Fruit fly (Drosophila melanogaster) whole organism, embryonic: ENCODE measurements around the gene Gr5a.

ENCODE experiments used
- Adf1 ChIP-seq: fragments of 200-800 bp; sonication (Bioruptor generic); IDR thresholded peaks from 2 replicates; pipeline ENCODE4 v1.3.6; 2022; ENCODE audit warnings: missing biosample characterization, missing genetic modification characterization
- Atf3 ChIP-seq: fragments of 200-800 bp; sonication (Bioruptor generic); optimal IDR thresholded peaks from 3 replicates; lab custom pipeline; 2016; ENCODE audit warnings: missing biosample characterization, missing genetic modification characterization
- CG10543 ChIP-seq: fragments of 200-800 bp; sonication (Bioruptor generic); optimal IDR thresholded peaks from 3 replicates; lab custom pipeline; 2017; ENCODE audit warnings: missing biosample characterization, mild to moderate bottlenecking, missing genetic modification characterization, moderate library complexity
- CG10565 ChIP-seq: fragments of 200-800 bp; sonication (Bioruptor generic); optimal IDR thresholded peaks from 3 replicates; lab custom pipeline; 2016; ENCODE audit warnings: missing biosample characterization, mild to moderate bottlenecking, missing genetic modification characterization
- CG11723 ChIP-seq: fragments of 200-800 bp; sonication (Bioruptor generic); optimal IDR thresholded peaks from 2 replicates; lab custom pipeline; 2017; ENCODE audit warnings: missing biosample characterization, mild to moderate bottlenecking, missing genetic modification characterization
- CG12071 ChIP-seq: fragments of 200-800 bp; sonication (Bioruptor generic); optimal IDR thresholded peaks from 3 replicates; lab custom pipeline; 2018; ENCODE audit warnings: missing biosample characterization, mild to moderate bottlenecking, missing genetic modification characterization
- CG12219 ChIP-seq: fragments of 200-800 bp; sonication (Bioruptor generic); optimal IDR thresholded peaks from 3 replicates; lab custom pipeline; 2018; ENCODE audit warnings: missing biosample characterization, mild to moderate bottlenecking, missing genetic modification characterization
- CG15514 ChIP-seq: fragments of 200-800 bp; sonication (Bioruptor generic); optimal IDR thresholded peaks from 3 replicates; lab custom pipeline; 2017; ENCODE audit warnings: missing biosample characterization, missing genetic modification characterization, mild to moderate bottlenecking, moderate library complexity, missing genetic modification reagents
- CG15696 ChIP-seq: fragments of 200-800 bp; sonication (Bioruptor generic); optimal IDR thresholded peaks from 2 replicates; lab custom pipeline; 2019; ENCODE audit warnings: missing biosample characterization, mild to moderate bottlenecking, missing genetic modification characterization, moderate library complexity
- CG17359 ChIP-seq: fragments of 200-800 bp; sonication (Bioruptor generic); optimal IDR thresholded peaks from 3 replicates; lab custom pipeline; 2018; ENCODE audit warnings: missing biosample characterization, mild to moderate bottlenecking, missing genetic modification characterization, moderate library complexity
- CG17829 ChIP-seq: fragments of 200-800 bp; optimal IDR thresholded peaks from 2 replicates; lab custom pipeline; 2019; ENCODE audit warnings: missing biosample characterization, mild to moderate bottlenecking, missing genetic modification characterization, moderate library complexity
- CG17912 ChIP-seq: fragments of 200-800 bp; sonication (Bioruptor generic); optimal IDR thresholded peaks from 2 replicates; lab custom pipeline; 2018; ENCODE audit warnings: missing biosample characterization, mild to moderate bottlenecking, missing genetic modification characterization
- CG2202 ChIP-seq: fragments of 200-800 bp; sonication (Bioruptor generic); optimal IDR thresholded peaks from 2 replicates; lab custom pipeline; 2018; ENCODE audit warnings: missing biosample characterization, mild to moderate bottlenecking, missing genetic modification characterization
- CG2678 ChIP-seq: fragments of 200-800 bp; sonication (Bioruptor generic); optimal IDR thresholded peaks from 3 replicates; lab custom pipeline; 2019; ENCODE audit warnings: missing biosample characterization, mild to moderate bottlenecking, missing genetic modification characterization, moderate library complexity
- CG31224 ChIP-seq: fragments of 200-800 bp; sonication (Bioruptor generic); IDR thresholded peaks from 2 replicates; pipeline ENCODE4 v1.3.6; 2022; ENCODE audit warnings: missing biosample characterization, missing genetic modification characterization
- CG31441 ChIP-seq: fragments of 200-800 bp; sonication (Bioruptor generic); IDR thresholded peaks from 2 replicates; pipeline ENCODE4 v1.3.6; 2022; ENCODE audit warnings: missing biosample characterization, missing genetic modification characterization
- CG3281 ChIP-seq: fragments of 200-800 bp; sonication (Bioruptor generic); optimal IDR thresholded peaks from 3 replicates; lab custom pipeline; 2017; ENCODE audit warnings: missing biosample characterization, mild to moderate bottlenecking, missing genetic modification characterization
- CG33557 ChIP-seq: fragments of 200-800 bp; sonication (Bioruptor generic); optimal IDR thresholded peaks from 2 replicates; lab custom pipeline; 2019; ENCODE audit warnings: missing biosample characterization, mild to moderate bottlenecking, missing genetic modification characterization, moderate library complexity
- CG3995 ChIP-seq: fragments of 200-800 bp; sonication (Bioruptor generic); optimal IDR thresholded peaks from 3 replicates; lab custom pipeline; 2016; ENCODE audit warnings: missing biosample characterization, missing genetic modification characterization
- CG4328 ChIP-seq: fragments of 200-800 bp; sonication (Bioruptor generic); optimal IDR thresholded peaks from 3 replicates; lab custom pipeline; 2017; ENCODE audit warnings: missing biosample characterization, missing genetic modification reagents, missing genetic modification characterization
- CG7271 ChIP-seq: fragments of 200-800 bp; sonication (Bioruptor generic); optimal IDR thresholded peaks from 2 replicates; lab custom pipeline; 2018; ENCODE audit warnings: missing biosample characterization, mild to moderate bottlenecking, missing genetic modification characterization, moderate library complexity
- CG8924 ChIP-seq: fragments of 200-800 bp; optimal IDR thresholded peaks from 3 replicates; lab custom pipeline; 2019; ENCODE audit warnings: missing biosample characterization, mild to moderate bottlenecking, missing genetic modification characterization, moderate library complexity
- Dek ChIP-seq: fragments of 200-800 bp; sonication (Bioruptor generic); optimal IDR thresholded peaks from 3 replicates; lab custom pipeline; 2019; ENCODE audit warnings: missing biosample characterization, mild to moderate bottlenecking, missing genetic modification characterization, moderate library complexity
- Dref ChIP-seq: fragments of 200-800 bp; sonication (Bioruptor generic); IDR thresholded peaks from 2 replicates; pipeline ENCODE4 v1.3.6; 2022; ENCODE audit warnings: missing biosample characterization, missing genetic modification characterization
- Eip74EF ChIP-seq, 2 experiments: fragments of 200-800 bp in 1 of 2; fragments of >200 bp in 1 of 2; sonication (Bioruptor generic) in 1 of 2; optimal IDR thresholded peaks; 2 replicates each; lab custom pipeline; 2017 to 2019; ENCODE audit warnings: missing biosample characterization in 2 of 2, missing genetic modification characterization in 2 of 2, mild to moderate bottlenecking in 1 of 2, moderate library complexity in 1 of 2
- Fer1 ChIP-seq: fragments of 200-800 bp; sonication (Bioruptor generic); optimal IDR thresholded peaks from 2 replicates; lab custom pipeline; 2017; ENCODE audit warnings: missing biosample characterization, mild to moderate bottlenecking, missing genetic modification characterization
- Opbp ChIP-seq: fragments of 200-800 bp; sonication (Bioruptor generic); IDR thresholded peaks from 3 replicates; pipeline ENCODE4 v1.3.6; 2022; ENCODE audit warnings: missing biosample characterization, missing genetic modification characterization; ENCODE audit not compliant: partially characterized antibody
- Sin3A ChIP-seq: fragments of >200 bp; optimal IDR thresholded peaks from 2 replicates; lab custom pipeline; 2018
- amos ChIP-seq: fragments of 200-800 bp; sonication (Bioruptor generic); IDR thresholded peaks from 2 replicates; pipeline ENCODE4 v1.3.6; 2022; ENCODE audit warnings: missing biosample characterization, missing genetic modification characterization; ENCODE audit not compliant: partially characterized antibody
- cad ChIP-seq: fragments of >200 bp; optimal IDR thresholded peaks from 2 replicates; lab custom pipeline; 2017; ENCODE audit warnings: missing biosample characterization, missing genetic modification characterization
- caup ChIP-seq: fragments of 200-800 bp; sonication (Bioruptor generic); optimal IDR thresholded peaks from 3 replicates; lab custom pipeline; 2017; ENCODE audit warnings: missing biosample characterization, mild to moderate bottlenecking, missing genetic modification characterization, moderate library complexity; ENCODE audit not compliant: severe bottlenecking
- chn ChIP-seq: fragments of 200-800 bp; sonication (Bioruptor generic); optimal IDR thresholded peaks from 2 replicates; lab custom pipeline; 2016; ENCODE audit warnings: missing biosample characterization, missing genetic modification characterization
- dm ChIP-seq: fragments of 200-800 bp; sonication (Bioruptor generic); optimal IDR thresholded peaks from 3 replicates; lab custom pipeline; 2016; ENCODE audit warnings: missing biosample characterization, missing genetic modification characterization
- en ChIP-seq: fragments of 200-800 bp; sonication (Bioruptor generic); optimal IDR thresholded peaks from 2 replicates; lab custom pipeline; 2016; ENCODE audit warnings: missing biosample characterization, missing genetic modification characterization
- gce ChIP-seq: fragments of 200-800 bp; sonication (Bioruptor generic); IDR thresholded peaks from 3 replicates; pipeline ENCODE4 v1.3.6; 2022; ENCODE audit warnings: missing biosample characterization, missing genetic modification characterization
- hth ChIP-seq: fragments of >200 bp; optimal IDR thresholded peaks from 2 replicates; lab custom pipeline; 2017; ENCODE audit warnings: inconsistent platforms
- kah ChIP-seq: fragments of 200-800 bp; sonication (Bioruptor generic); optimal IDR thresholded peaks from 2 replicates; lab custom pipeline; 2018; ENCODE audit warnings: missing biosample characterization, mild to moderate bottlenecking, missing genetic modification characterization
- lab ChIP-seq: fragments of 200-800 bp; sonication (Bioruptor generic); optimal IDR thresholded peaks from 3 replicates; lab custom pipeline; 2017; ENCODE audit warnings: missing biosample characterization, missing genetic modification characterization, mild to moderate bottlenecking, moderate library complexity, missing genetic modification reagents
- mirr ChIP-seq: fragments of 200-800 bp; sonication (Bioruptor generic); optimal IDR thresholded peaks from 3 replicates; lab custom pipeline; 2018; ENCODE audit warnings: missing biosample characterization, mild to moderate bottlenecking, missing genetic modification characterization
- nerfin-2 ChIP-seq: fragments of 200-800 bp; sonication (Bioruptor generic); IDR thresholded peaks from 2 replicates; pipeline ENCODE4 v1.3.6; 2022; ENCODE audit warnings: missing biosample characterization, missing genetic modification characterization; ENCODE audit not compliant: partially characterized antibody
- phol ChIP-seq: fragments of 200-800 bp; sonication (Bioruptor generic); optimal IDR thresholded peaks from 3 replicates; lab custom pipeline; 2018; ENCODE audit warnings: missing biosample characterization, mild to moderate bottlenecking, missing genetic modification characterization, moderate library complexity
- pum ChIP-seq: fragments of 200-800 bp; sonication (Bioruptor generic); optimal IDR thresholded peaks from 2 replicates; lab custom pipeline; 2016; ENCODE audit warnings: missing biosample characterization, missing genetic modification characterization
- pzg ChIP-seq: fragments of 200-800 bp; sonication (Bioruptor generic); optimal IDR thresholded peaks from 3 replicates; lab custom pipeline; 2018; ENCODE audit warnings: missing biosample characterization, mild to moderate bottlenecking, missing genetic modification characterization, moderate library complexity
- sqz ChIP-seq: fragments of 200-800 bp; sonication (Bioruptor generic); optimal IDR thresholded peaks from 3 replicates; lab custom pipeline; 2018; ENCODE audit warnings: missing biosample characterization, mild to moderate bottlenecking, missing genetic modification characterization
- tup ChIP-seq: fragments of 200-800 bp; sonication (Bioruptor generic); optimal IDR thresholded peaks from 2 replicates; lab custom pipeline; 2016; ENCODE audit warnings: missing biosample characterization, mild to moderate bottlenecking, missing genetic modification characterization, moderate library complexity
- unpg ChIP-seq: fragments of 200-800 bp; sonication (Bioruptor generic); optimal IDR thresholded peaks from 3 replicates; lab custom pipeline; 2018; ENCODE audit warnings: missing biosample characterization, mild to moderate bottlenecking, missing genetic modification characterization, moderate library complexity
- vfl ChIP-seq: fragments of 200-800 bp; sonication (Bioruptor generic); optimal IDR thresholded peaks from 2 replicates; lab custom pipeline; 2016; ENCODE audit warnings: missing biosample characterization, missing genetic modification characterization
- wdn ChIP-seq: fragments of 200-800 bp; sonication (Bioruptor generic); IDR thresholded peaks from 2 replicates; pipeline ENCODE4 v1.3.6; 2022; ENCODE audit warnings: missing biosample characterization, missing genetic modification characterization

The Gr5a gene

dm6 chrX:5672243-5673051 lies 8.0 kb upstream of the Gr5a start, which contains the start of gene RpL35 (continued):
- TF ChIP-seq Opbp (GFP tag; lab: Robert Waterston, UW) (0 out of 3 replicates have a peak, but pooled peaks have one; percentile 18), unpg (GFP tag; lab: Kevin White, UChicago) (peak; percentile 46), Atf3 (GFP tag; lab: Kevin White, UChicago) (no peak), CG10543 (GFP tag; lab: Kevin White, UChicago) (peak; percentile 63), CG31224 (GFP tag; lab: Robert Waterston, UW) (no peak), wdn (GFP tag; lab: Robert Waterston, UW) (0 out of 2 replicates have a peak, but pooled peaks have one; percentile 19), sqz (GFP tag; lab: Kevin White, UChicago) (peak; percentile 36), CG15514 (GFP tag; lab: Kevin White, UChicago) (peak; percentile 98), CG2202 (tag; lab: Kevin White, UChicago) (peak; percentile 16), gce (GFP tag; lab: Robert Waterston, UW) (no peak), lab (GFP tag; lab: Kevin White, UChicago) (peak; percentile 79), CG17912 (peak; percentile 19), nerfin-2 (GFP tag; lab: Robert Waterston, UW) (no peak), CG3281 (peak; percentile 77), tup (GFP tag; lab: Kevin White, UChicago) (no peak), CG4328 (peak; percentile 27), mirr (peak; percentile 62), CG2678 (peak; percentile 41), Adf1 (peak; percentile 22; the same call in 1 of the 2 replicates), pum (GFP tag; lab: Kevin White, UChicago) (peak; percentile 20), en (GFP tag; lab: Kevin White, UChicago) (peak; percentile 52), Fer1 (GFP tag; lab: Kevin White, UChicago) (peak; percentile 65), kah (peak; percentile 43), CG12219 (GFP tag; lab: Kevin White, UChicago) (peak; percentile 52), cad (GFP tag; lab: Kevin White, UChicago) (no peak), CG31441 (GFP tag; lab: Robert Waterston, UW) (peak; percentile 15; the same call in 1 of the 2 replicates), chn (GFP tag; lab: Kevin White, UChicago) (peak; percentile 27), Dek (tag; lab: Kevin White, UChicago) (no peak), pzg (peak; percentile 53), caup (GFP tag; lab: Kevin White, UChicago) (peak; percentile 70), CG33557 (GFP tag; lab: Kevin White, UChicago) (peak; percentile 25), hth (lab: Kevin White, UChicago) (no peak), Eip74EF (GFP tag; optimal IDR thresholded peaks at IDR 0.05; lab: Kevin White, UChicago) (peak in 1 of 2 experiments; percentile 43), CG11723 (GFP tag; lab: Kevin White, UChicago) (no peak), Sin3A (lab: Kevin White, UChicago) (peak; percentile 73), dm (peak; percentile 96), CG17829 (peak; percentile 17), amos (GFP tag; lab: Robert Waterston, UW) (peak; percentile 55; the same call in 1 of the 2 replicates), CG12071 (GFP tag; lab: Kevin White, UChicago) (peak; percentile 68), CG7271 (tag; lab: Kevin White, UChicago) (peak; percentile 16), CG8924 (tag; lab: Kevin White, UChicago) (peak; percentile 5), CG10565 (GFP tag; lab: Kevin White, UChicago) (no peak), Dref (peak; percentile 60), CG15696 (tag; lab: Kevin White, UChicago) (peak; percentile 7), CG17359 (tag; lab: Kevin White, UChicago) (peak; percentile 37), vfl (GFP tag; lab: Kevin White, UChicago) (peak; percentile 11), CG3995 (GFP tag; lab: Kevin White, UChicago) (peak; percentile 62), phol (tag; lab: Kevin White, UChicago) (peak; percentile 57)
